Fruit fly (Drosophila melanogaster): ENCODE measurements around the gene Traf6.

The Traf6 gene

dm6 chrX:8131693-8132313 lies 25.4 kb downstream of the Traf6 start, which contains the start of gene CG10958 (continued):
- TF ChIP-seq Hr51 (GFP tag; optimal IDR thresholded peaks at IDR 0.05) (peak in 1 of 2 experiments; percentile 60), Lpt (GFP tag; optimal IDR thresholded peaks at IDR 0.05) (no peak), CG4854 (GFP tag; optimal IDR thresholded peaks at IDR 0.05) (peak; percentile 8), Atf3 (GFP tag; optimal IDR thresholded peaks at IDR 0.05) (peak; percentile 51), Oaz (GFP tag; IDR thresholded peaks at IDR 0.05) (0 out of 2 replicates have a peak, but pooled peaks have one; percentile 33), CG12219 (GFP tag; optimal IDR thresholded peaks at IDR 0.05) (no peak), caup (GFP tag; optimal IDR thresholded peaks at IDR 0.05; ENCODE audit: severe bottlenecking) (peak; percentile 56), Neu2 (GFP tag; optimal IDR thresholded peaks at IDR 0.05; ENCODE audit: borderline replicate concordance) (no peak), CG18262 (tag; optimal IDR thresholded peaks at IDR 0.05) (peak; percentile 55), CG9727 (GFP tag; optimal IDR thresholded peaks at IDR 0.05) (peak; percentile 57), CG5180 (GFP tag; optimal IDR thresholded peaks at IDR 0.05) (peak; percentile 34), lab (GFP tag; optimal IDR thresholded peaks at IDR 0.05) (peak; percentile 71), bcd (GFP tag; optimal IDR thresholded peaks at IDR 0.05) (peak; percentile 41), D19B (GFP tag; optimal IDR thresholded peaks at IDR 0.05) (no peak), CG11696 (GFP tag; IDR thresholded peaks at IDR 0.05) (no peak), zfh2 (GFP tag; optimal IDR thresholded peaks at IDR 0.05) (peak; percentile 26), Dref (GFP tag; IDR thresholded peaks at IDR 0.05) (peak; percentile 59), stc (GFP tag; IDR thresholded peaks at IDR 0.05) (no peak), ac (GFP tag; optimal IDR thresholded peaks at IDR 0.05) (no peak), mld (GFP tag; IDR thresholded peaks at IDR 0.05; ENCODE audit: partially characterized antibody) (no peak), gem (tag; optimal IDR thresholded peaks at IDR 0.05) (peak; percentile 77), CG2129 (GFP tag; IDR thresholded peaks at IDR 0.05; ENCODE audit: partially characterized antibody) (no peak), CG11247 (GFP tag; IDR thresholded peaks at IDR 0.05) (peak; percentile 30), Abd-B (GFP tag; optimal IDR thresholded peaks at IDR 0.05) (peak; percentile 31), CG5245 (GFP tag; optimal IDR thresholded peaks at IDR 0.05) (peak; percentile 58), CG1602 (GFP tag; optimal IDR thresholded peaks at IDR 0.05) (peak; percentile 47), Rfx (GFP tag; IDR thresholded peaks at IDR 0.05) (peak; percentile 66), ftz-f1 (GFP tag; optimal IDR thresholded peaks at IDR 0.05) (no peak), CG12236 (GFP tag; optimal IDR thresholded peaks at IDR 0.05) (no peak), slou (GFP tag; optimal IDR thresholded peaks at IDR 0.05) (no peak), HLH54F (GFP tag; optimal IDR thresholded peaks at IDR 0.05) (peak; percentile 34), Bdp1 (GFP tag; optimal IDR thresholded peaks at IDR 0.05) (no peak), sqz (GFP tag; optimal IDR thresholded peaks at IDR 0.05) (no peak), lola (GFP tag; optimal IDR thresholded peaks at IDR 0.05) (peak in 1 of 3 experiments; percentile 42), p53 (GFP tag; optimal IDR thresholded peaks at IDR 0.05) (no peak), cas (GFP tag; IDR thresholded peaks at IDR 0.05) (no peak), CG10654 (GFP tag; optimal IDR thresholded peaks at IDR 0.05) (peak; percentile 54), CG2875 (GFP tag; optimal IDR thresholded peaks at IDR 0.05) (peak; percentile 6), sens (GFP tag) (peak; percentile 88), Taf1 (GFP tag; IDR thresholded peaks at IDR 0.05) (no peak), pum (GFP tag; optimal IDR thresholded peaks at IDR 0.05) (peak; percentile 7), nerfin-2 (GFP tag; IDR thresholded peaks at IDR 0.05; ENCODE audit: partially characterized antibody) (no peak), Hmx (GFP tag; optimal IDR thresholded peaks at IDR 0.05) (no peak), CG2202 (tag; optimal IDR thresholded peaks at IDR 0.05) (no peak), CHES-1-like (GFP tag; optimal IDR thresholded peaks at IDR 0.05) (no peak), NC2α (GFP tag; optimal IDR thresholded peaks at IDR 0.05) (no peak), so (GFP tag; IDR thresholded peaks at IDR 0.05) (peak; percentile 53; the same call in 1 of the 3 replicates), Scr (GFP tag; IDR thresholded peaks at IDR 0.05; ENCODE audit: partially characterized antibody) (peak; percentile 31; the same call in 1 of the 2 replicates), CG15073 (GFP tag; optimal IDR thresholded peaks at IDR 0.05) (no peak), nau (GFP tag; optimal IDR thresholded peaks at IDR 0.05) (no peak)

All from whole organism, embryonic.